Fruit fly (Drosophila melanogaster): ENCODE results near the gene CG5418.

Gene CG5418

DNA sequence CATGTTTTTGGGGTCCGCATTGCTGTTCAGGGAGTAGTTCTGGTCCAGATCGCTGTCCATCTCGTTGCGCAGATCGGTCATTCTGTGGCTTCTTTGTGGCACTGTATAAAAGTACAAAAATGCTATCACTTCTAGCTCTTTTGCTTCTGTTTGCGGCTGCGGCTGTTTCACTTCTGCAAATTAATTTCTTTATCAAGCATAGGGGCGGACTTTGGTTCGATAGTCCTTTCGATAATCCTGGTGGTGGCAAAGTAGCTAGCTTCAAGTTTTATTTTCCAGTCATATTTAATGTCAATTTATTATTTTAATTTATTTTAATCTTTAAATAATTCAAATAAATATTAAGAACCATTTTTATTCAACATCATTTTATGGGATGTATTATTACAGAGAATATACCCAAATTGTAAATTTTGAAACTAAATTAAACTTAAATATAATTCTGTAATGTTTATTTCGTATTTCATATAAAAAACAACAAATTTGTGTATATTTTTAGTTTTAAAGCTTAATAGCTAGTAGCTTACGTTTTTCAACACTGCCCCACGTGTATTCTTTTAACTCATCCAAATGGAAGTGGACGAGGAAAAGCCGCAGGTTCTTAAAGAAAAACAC is 25.4 kb downstream of the CG5418 start, which contains the start of the genes CG5446 and Trm1 (continued):
- TF ChIP-seq HHEX (GFP tag; optimal IDR thresholded peaks at IDR 0.05) (peak; percentile 46), luna (GFP tag; optimal IDR thresholded peaks at IDR 0.05) (no peak), CG7372 (GFP tag; IDR thresholded peaks at IDR 0.05) (0 out of 2 replicates have a peak, but pooled peaks have one; percentile 40), nau (GFP tag; optimal IDR thresholded peaks at IDR 0.05) (no peak), CG17612 (GFP tag; IDR thresholded peaks at IDR 0.05) (no peak), p53 (GFP tag; optimal IDR thresholded peaks at IDR 0.05) (no peak), pan (optimal IDR thresholded peaks at IDR 0.05) (no peak), pan (GFP tag; optimal IDR thresholded peaks at IDR 0.05 in 1 of 2, IDR thresholded peaks at IDR 0.05 in 1 of 2) (no peak), Spps (tag; optimal IDR thresholded peaks at IDR 0.05) (peak; percentile 47), CG6683 (GFP tag; optimal IDR thresholded peaks at IDR 0.05) (peak; percentile 59), CG1233 (GFP tag; optimal IDR thresholded peaks at IDR 0.05) (peak; percentile 41), CG10431 (GFP tag; optimal IDR thresholded peaks at IDR 0.05) (peak; percentile 40), CG1647 (GFP tag; optimal IDR thresholded peaks at IDR 0.05) (no peak), Neu2 (GFP tag; optimal IDR thresholded peaks at IDR 0.05; ENCODE audit: borderline replicate concordance) (no peak), Dp (GFP tag; optimal IDR thresholded peaks at IDR 0.05) (no peak), Oli (tag; optimal IDR thresholded peaks at IDR 0.05) (peak; percentile 57), CG4820 (GFP tag; optimal IDR thresholded peaks at IDR 0.05) (peak; percentile 48), Six4 (GFP tag; optimal IDR thresholded peaks at IDR 0.05) (peak; percentile 70), Nf-YB (GFP tag; optimal IDR thresholded peaks at IDR 0.05) (peak; percentile 62), CG6854 (GFP tag; optimal IDR thresholded peaks at IDR 0.05) (peak; percentile 42), gem (tag; optimal IDR thresholded peaks at IDR 0.05) (peak; percentile 90), amos (GFP tag; IDR thresholded peaks at IDR 0.05; ENCODE audit: partially characterized antibody) (no peak; the same call in 1 of the 2 replicates), dpn (GFP tag; optimal IDR thresholded peaks at IDR 0.05) (peak in 1 of 2 experiments; percentile 65), B-H2 (GFP tag; optimal IDR thresholded peaks at IDR 0.05) (peak; percentile 58), esg (GFP tag; conservative IDR thresholded peaks at IDR 0.05) (no peak; the same call in 1 of the 2 replicates), da (GFP tag; optimal IDR thresholded peaks at IDR 0.05) (no peak), dm (GFP tag; optimal IDR thresholded peaks at IDR 0.05) (peak; percentile 34), cato (GFP tag; optimal IDR thresholded peaks at IDR 0.05; ENCODE audit: borderline replicate concordance) (peak; percentile 15), CG11723 (GFP tag; optimal IDR thresholded peaks at IDR 0.05) (peak; percentile 23), lilli (GFP tag; optimal IDR thresholded peaks at IDR 0.05) (peak; percentile 47), Antp (GFP tag; optimal IDR thresholded peaks at IDR 0.05) (no peak), CG13287 (GFP tag; IDR thresholded peaks at IDR 0.05; ENCODE audit: partially characterized antibody) (peak; percentile 34; the same call in 1 of the 2 replicates), CG31441 (GFP tag; IDR thresholded peaks at IDR 0.05) (peak; percentile 84), tna (GFP tag; IDR thresholded peaks at IDR 0.05; ENCODE audit: partially characterized antibody) (no peak), CoRest (tag; optimal IDR thresholded peaks at IDR 0.05) (peak; percentile 86), Sox100B (GFP tag; optimal IDR thresholded peaks at IDR 0.05) (peak; percentile 86), CG18764 (GFP tag; optimal IDR thresholded peaks at IDR 0.05) (peak; percentile 37), YL-1 (GFP tag; optimal IDR thresholded peaks at IDR 0.05) (peak; percentile 66), CG13296 (GFP tag; optimal IDR thresholded peaks at IDR 0.05) (peak; percentile 74), ssp (GFP tag; IDR thresholded peaks at IDR 0.05) (peak; percentile 55), CG18262 (tag; optimal IDR thresholded peaks at IDR 0.05) (peak; percentile 89), phol (tag; optimal IDR thresholded peaks at IDR 0.05) (peak; percentile 80), Opbp (GFP tag; IDR thresholded peaks at IDR 0.05; ENCODE audit: partially characterized antibody) (peak; percentile 50; the same call in 1 of the 3 replicates), sug (tag; optimal IDR thresholded peaks at IDR 0.05) (peak; percentile 81), CG17359 (tag; optimal IDR thresholded peaks at IDR 0.05) (peak; percentile 69), fd64A (GFP tag; optimal IDR thresholded peaks at IDR 0.05) (no peak), tin (GFP tag; optimal IDR thresholded peaks at IDR 0.05) (peak; percentile 43), toy (GFP tag; IDR thresholded peaks at IDR 0.05) (no peak), CG12942 (GFP tag; optimal IDR thresholded peaks at IDR 0.05) (no peak)
